Worm (Caenorhabditis elegans): Measurements from ENCODE around the gene spp-31.

ce11 chrIV:1443514-1443913, 37.1 kb downstream of the spp-31 start:
- TF ChIP-seq him-1 (tag; optimal IDR thresholded peaks at IDR 0.05): no peak
- TF ChIP-seq dao-5 (tag; optimal IDR thresholded peaks at IDR 0.05): no peak
- no peak for TF ChIP-seq W03F9.2 (tag; optimal IDR thresholded peaks at IDR 0.05)

All from whole organism, L4/young adult.